Worm (Caenorhabditis elegans) whole organism, young adult: Measurements from ENCODE around the gene C17H12.12.

Source experiments
- B0019.2 ChIP-seq: fragments of 200-800 bp; sonication (Bioruptor generic); conservative IDR thresholded peaks from 2 replicates; pipeline ENCODE4 v1.3.6; 2022; ENCODE audit warnings: missing genetic modification reagents, missing genetic modification characterization, missing compliant biosample characterization
- F22D6.2 ChIP-seq: sonication (generic microtip); optimal IDR thresholded peaks from 2 replicates; lab custom pipeline; 2016; ENCODE audit warnings: mild to moderate bottlenecking, missing genetic modification characterization, missing compliant biosample characterization
- die-1 ChIP-seq: sonication (generic microtip); optimal IDR thresholded peaks from 2 replicates; lab custom pipeline; 2016; ENCODE audit warnings: missing genotype, mild to moderate bottlenecking, missing genetic modification characterization, missing compliant biosample characterization
- lin-40 ChIP-seq: sonication (generic microtip); optimal IDR thresholded peaks from 2 replicates; lab custom pipeline; 2016; ENCODE audit warnings: missing genetic modification characterization, mild to moderate bottlenecking, missing compliant biosample characterization, missing genotype, missing genetic modification reagents
- lir-1 ChIP-seq: fragments of 200-800 bp; sonication (Bioruptor generic); conservative IDR thresholded peaks from 2 replicates; pipeline ENCODE4 v1.3.6; 2022; ENCODE audit warnings: missing genetic modification reagents, missing genetic modification characterization, missing compliant biosample characterization
- mxl-1 ChIP-seq: sonication (generic microtip); optimal IDR thresholded peaks from 2 replicates; lab custom pipeline; 2016; ENCODE audit warnings: missing genetic modification characterization, missing compliant biosample characterization
- nfya-1 ChIP-seq: sonication (generic microtip); optimal IDR thresholded peaks from 2 replicates; lab custom pipeline; 2017; ENCODE audit warnings: antibody characterized with exemption, missing compliant biosample characterization, missing genetic modification characterization, borderline replicate concordance; ENCODE audit not compliant: insufficient read depth
- nhr-179 ChIP-seq: sonication (generic microtip); optimal IDR thresholded peaks from 2 replicates; lab custom pipeline; 2016; ENCODE audit warnings: mild to moderate bottlenecking, missing genetic modification characterization, missing compliant biosample characterization
- nhr-80 ChIP-seq: sonication (generic microtip); optimal IDR thresholded peaks from 2 replicates; lab custom pipeline; 2016; ENCODE audit warnings: missing genetic modification characterization, missing compliant biosample characterization
- unc-62 ChIP-seq: fragments of 150-350 bp; optimal IDR thresholded peaks from 2 replicates; lab custom pipeline; 2014; ENCODE audit warnings: missing biosample characterization, missing genetic modification reagents, missing genetic modification characterization

DNA sequence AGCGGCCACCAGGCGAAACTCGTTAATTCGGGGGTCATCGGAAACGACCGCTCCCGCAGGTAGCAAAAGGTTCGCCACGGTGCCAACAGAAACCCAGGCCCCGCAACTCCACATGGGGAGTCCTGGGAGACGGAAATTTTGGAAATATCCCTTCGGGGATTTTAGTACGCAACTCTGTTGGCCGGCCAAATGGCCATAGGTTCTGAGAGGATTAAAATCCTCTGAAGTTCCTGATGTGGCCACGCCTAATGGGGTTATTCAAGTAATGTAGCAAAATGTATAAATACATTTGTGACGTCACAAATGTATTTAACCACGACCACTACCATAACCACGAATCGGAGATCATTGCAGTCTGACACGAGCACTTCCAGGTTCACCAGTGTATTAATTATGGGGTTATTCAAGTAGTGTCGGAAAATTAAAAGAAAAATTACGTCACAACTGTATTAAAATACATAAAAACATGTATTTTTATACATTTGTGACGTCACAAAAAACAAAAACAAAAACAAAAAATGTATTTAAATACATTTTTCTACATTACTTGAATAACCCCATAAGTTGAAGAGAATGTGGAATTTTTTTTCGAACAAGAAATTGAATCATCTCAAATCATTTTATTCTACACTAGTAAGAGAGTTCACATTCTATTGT, 2.3 kb upstream of the C17H12.12 start:
- TF ChIP-seq nfya-1 (tag; lab: Kevin White, UChicago) = no peak
- no peak for TF ChIP-seq die-1 (tag; lab: Kevin White, UChicago)
- TF ChIP-seq unc-62 (GFP tag; lab: Kevin White, UChicago) = no peak
- no peak for TF ChIP-seq lin-40 (tag; lab: Kevin White, UChicago)
- TF ChIP-seq lir-1 (GFP tag; lab: Robert Waterston, UW) = no peak
- TF ChIP-seq nhr-179 (tag; lab: Kevin White, UChicago) = no peak
- TF ChIP-seq F22D6.2 (tag; lab: Kevin White, UChicago) = no peak
- TF ChIP-seq mxl-1 (tag; lab: Kevin White, UChicago) = no peak
- no peak for TF ChIP-seq nhr-80 (tag; lab: Kevin White, UChicago)
- TF ChIP-seq B0019.2 = no peak
